Fruit fly (Drosophila melanogaster): ENCODE data around the gene tow.

tow gene

DNA sequence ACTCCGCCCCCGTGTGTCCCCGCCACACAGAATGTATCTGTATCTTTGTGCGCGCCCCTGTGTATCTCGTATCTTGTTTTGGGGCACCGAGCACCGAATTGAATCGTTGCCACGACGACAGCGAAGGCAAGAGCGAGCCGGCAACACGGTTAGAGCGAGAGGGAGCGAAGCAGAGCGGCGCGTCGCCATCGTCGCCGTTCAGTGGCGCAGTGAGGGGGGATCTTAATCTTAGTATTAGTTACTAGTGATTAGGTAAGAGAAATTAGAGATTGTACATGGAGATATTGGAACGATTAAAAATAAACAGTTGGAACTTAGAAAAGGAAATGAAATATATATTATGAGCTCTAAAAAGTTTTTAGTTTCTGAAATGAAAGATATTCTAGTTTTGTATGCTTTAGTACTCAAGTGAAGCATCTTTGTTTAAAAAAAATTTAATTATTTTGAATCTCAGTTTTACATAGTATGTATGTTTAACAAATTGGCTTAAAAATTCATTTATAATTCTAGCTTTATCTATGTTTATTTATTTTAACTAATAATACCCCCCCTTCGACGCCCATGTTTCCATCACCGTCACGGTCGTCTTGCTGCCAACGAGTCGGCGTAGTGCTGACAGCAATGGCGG lies 46.4 kb downstream of the tow start (continued):
- TF ChIP-seq bbx (GFP tag; IDR thresholded peaks at IDR 0.05; ENCODE audit: partially characterized antibody) (peak; percentile 28; the same call in 1 of the 2 replicates), Spps (tag; optimal IDR thresholded peaks at IDR 0.05) (peak; percentile 86), CG4282 (GFP tag; optimal IDR thresholded peaks at IDR 0.05) (no peak), CG2129 (GFP tag; IDR thresholded peaks at IDR 0.05; ENCODE audit: partially characterized antibody) (no peak), CG18764 (GFP tag; optimal IDR thresholded peaks at IDR 0.05) (peak; percentile 82), CG12071 (GFP tag; optimal IDR thresholded peaks at IDR 0.05) (peak; percentile 52), NfI (GFP tag; optimal IDR thresholded peaks at IDR 0.05) (peak; percentile 74), CG11504 (tag; optimal IDR thresholded peaks at IDR 0.05) (peak; percentile 96), sc (optimal IDR thresholded peaks at IDR 0.05) (no peak), sc (GFP tag; optimal IDR thresholded peaks at IDR 0.05) (peak; percentile 89), CG6689 (GFP tag; IDR thresholded peaks at IDR 0.05) (peak; percentile 94), CG2199 (GFP tag; IDR thresholded peaks at IDR 0.05) (0 out of 3 replicates have a peak, but pooled peaks have one; percentile 11), dm (GFP tag; optimal IDR thresholded peaks at IDR 0.05) (peak; percentile 23), ERR (GFP tag; optimal IDR thresholded peaks at IDR 0.05) (no peak), Xrp1 (GFP tag; IDR thresholded peaks at IDR 0.05) (peak; percentile 82), org-1 (GFP tag; optimal IDR thresholded peaks at IDR 0.05) (peak; percentile 88), shn (GFP tag; optimal IDR thresholded peaks at IDR 0.05) (peak; percentile 15), zen (tag; optimal IDR thresholded peaks at IDR 0.05) (peak; percentile 88), CG2889 (GFP tag; IDR thresholded peaks at IDR 0.05) (peak; percentile 55; the same call in 2 of the 3 replicates), Scr (GFP tag; IDR thresholded peaks at IDR 0.05; ENCODE audit: partially characterized antibody) (0 out of 2 replicates have a peak, but pooled peaks have one; percentile 8), Tbp (GFP tag; optimal IDR thresholded peaks at IDR 0.05) (no peak), Usf (GFP tag; optimal IDR thresholded peaks at IDR 0.05) (peak; percentile 88), D (optimal IDR thresholded peaks at IDR 0.05) (no peak), D (GFP tag; optimal IDR thresholded peaks at IDR 0.05) (peak; percentile 96), pfk (GFP tag; optimal IDR thresholded peaks at IDR 0.05) (no peak), CG7928 (GFP tag; optimal IDR thresholded peaks at IDR 0.05) (peak; percentile 61), so (GFP tag; IDR thresholded peaks at IDR 0.05) (peak; percentile 79; the same call in 2 of the 3 replicates), Fer1 (GFP tag; optimal IDR thresholded peaks at IDR 0.05) (peak; percentile 94), Deaf1 (tag; optimal IDR thresholded peaks at IDR 0.05) (peak; percentile 88), twi (tag; optimal IDR thresholded peaks at IDR 0.05) (peak; percentile 80), Dip2 (GFP tag; IDR thresholded peaks at IDR 0.05) (no peak), bcd (GFP tag; optimal IDR thresholded peaks at IDR 0.05) (peak; percentile 96), nerfin-2 (GFP tag; IDR thresholded peaks at IDR 0.05; ENCODE audit: partially characterized antibody) (no peak), Dip3 (GFP tag; optimal IDR thresholded peaks at IDR 0.05) (no peak), CG8924 (tag; optimal IDR thresholded peaks at IDR 0.05) (peak; percentile 95), CoRest (tag; optimal IDR thresholded peaks at IDR 0.05) (peak; percentile 97), CG2202 (tag; optimal IDR thresholded peaks at IDR 0.05) (peak; percentile 58), br (optimal IDR thresholded peaks at IDR 0.05) (no peak), CG4617 (GFP tag; optimal IDR thresholded peaks at IDR 0.05; ENCODE audit: borderline replicate concordance) (peak; percentile 46), pho (GFP tag; optimal IDR thresholded peaks at IDR 0.05) (peak; percentile 45), CG7963 (GFP tag; IDR thresholded peaks at IDR 0.05; ENCODE audit: partially characterized antibody) (no peak), CG11093 (GFP tag; IDR thresholded peaks at IDR 0.05) (peak; percentile 81), CG33557 (GFP tag; optimal IDR thresholded peaks at IDR 0.05) (peak; percentile 87), ci (GFP tag; IDR thresholded peaks at IDR 0.05) (peak; percentile 54; the same call in 1 of the 3 replicates), B-H1 (GFP tag; IDR thresholded peaks at IDR 0.05) (peak; percentile 68), nom (GFP tag; optimal IDR thresholded peaks at IDR 0.05) (peak; percentile 69), CG3281 (GFP tag; optimal IDR thresholded peaks at IDR 0.05) (peak; percentile 95), CG17328 (GFP tag; IDR thresholded peaks at IDR 0.05) (peak; percentile 60; the same call in 1 of the 2 replicates), unc-4 (GFP tag; IDR thresholded peaks at IDR 0.05; ENCODE audit: partially characterized antibody) (no peak), Gsc (GFP tag; IDR thresholded peaks at IDR 0.05) (peak; percentile 66; the same call in 1 of the 2 replicates)
